Worm (Caenorhabditis elegans): Measurements from ENCODE around the gene T07C4.12.

T07C4.12 gene

DNA sequence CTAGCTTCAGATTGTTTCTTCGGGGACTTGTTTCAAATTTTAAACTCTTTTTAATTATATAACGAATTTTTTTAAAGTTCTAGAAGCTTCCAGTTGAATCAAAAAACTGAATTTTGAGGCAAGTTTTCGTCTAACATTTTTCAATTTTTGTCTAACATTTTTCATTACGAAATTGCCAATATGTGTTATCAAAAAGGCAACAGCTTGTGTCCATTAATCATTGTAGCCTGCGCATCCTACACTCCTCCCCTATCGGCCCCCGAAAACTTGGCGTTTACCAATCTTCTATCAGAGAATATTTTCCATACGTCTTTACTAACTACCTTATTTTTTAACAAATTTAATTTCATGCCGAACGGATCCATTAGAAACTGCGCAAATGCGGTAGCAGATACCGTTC is 32.4 kb downstream of the T07C4.12 start, which contains the start of gene vglu-3:
Gene vglu-3, plus strand, starts transcription at position 301 of the 400 bp plus-strand sequence.
- TF ChIP-seq unc-120 (tag; optimal IDR thresholded peaks at IDR 0.05; ENCODE audit: poor library complexity, severe bottlenecking) (no peak), nhr-2 (tag; optimal IDR thresholded peaks at IDR 0.05) (no peak), ham-2 (GFP tag; optimal IDR thresholded peaks at IDR 0.05) (no peak), nhr-12 (tag; optimal IDR thresholded peaks at IDR 0.05) (no peak), pha-4 (tag; optimal IDR thresholded peaks at IDR 0.05) (no peak), elt-1 (tag; optimal IDR thresholded peaks at IDR 0.05; ENCODE audit: borderline replicate concordance, insufficient read depth) (no peak), ceh-83 (GFP tag; optimal IDR thresholded peaks at IDR 0.05) (no peak), ceh-39 (tag; optimal IDR thresholded peaks at IDR 0.05) (no peak), lin-32 (GFP tag; optimal IDR thresholded peaks at IDR 0.05) (no peak), mab-5 (tag; optimal IDR thresholded peaks at IDR 0.05) (no peak), bed-3 (GFP tag; optimal IDR thresholded peaks at IDR 0.05) (no peak), lin-13 (tag; optimal IDR thresholded peaks at IDR 0.05) (no peak), M03D4.4 (tag; optimal IDR thresholded peaks at IDR 0.05) (no peak), nhr-76 (tag; optimal IDR thresholded peaks at IDR 0.05) (no peak), elt-3 (tag; optimal IDR thresholded peaks at IDR 0.05) (no peak)

DNA sequence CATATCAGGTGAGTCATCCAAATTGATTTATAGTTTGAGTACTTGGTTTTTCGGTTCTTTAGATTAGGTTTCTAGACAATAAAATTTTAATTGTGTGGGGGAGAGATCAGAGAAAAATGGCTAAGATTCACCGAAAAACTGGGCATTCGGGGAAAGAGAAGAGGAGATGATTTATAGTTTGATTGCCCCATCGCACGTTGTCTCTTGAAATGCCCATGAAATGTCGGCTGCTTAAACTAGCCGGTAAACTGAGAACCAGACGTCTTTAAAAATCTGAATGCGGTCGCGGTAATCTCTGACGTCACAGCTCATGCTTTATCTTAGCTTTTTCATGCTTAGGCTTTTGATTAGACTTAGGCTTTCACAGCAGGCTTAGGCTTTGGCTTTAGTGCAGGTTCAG is 35.6 kb downstream of the T07C4.12 start:
- TF ChIP-seq bed-3 (GFP tag; optimal IDR thresholded peaks at IDR 0.05) = no peak
- TF ChIP-seq unc-62 (GFP tag; optimal IDR thresholded peaks at IDR 0.05) = no peak
- no peak for TF ChIP-seq blmp-1 (tag; optimal IDR thresholded peaks at IDR 0.05)
- no peak for TF ChIP-seq lin-32 (GFP tag; optimal IDR thresholded peaks at IDR 0.05)
- TF ChIP-seq unc-120 (tag; optimal IDR thresholded peaks at IDR 0.05; ENCODE audit: poor library complexity, severe bottlenecking) = no peak
- TF ChIP-seq nhr-28 (tag; optimal IDR thresholded peaks at IDR 0.05) = no peak
- no peak for TF ChIP-seq ces-1 (GFP tag; optimal IDR thresholded peaks at IDR 0.05)
- no peak for TF ChIP-seq unc-39 (tag; optimal IDR thresholded peaks at IDR 0.05)
- no peak for TF ChIP-seq cnd-1 (tag; optimal IDR thresholded peaks at IDR 0.05)
- no peak for TF ChIP-seq nhr-2 (tag; optimal IDR thresholded peaks at IDR 0.05)
- TF ChIP-seq lin-13 (tag; optimal IDR thresholded peaks at IDR 0.05) = no peak
- no peak for TF ChIP-seq pha-4 (tag; optimal IDR thresholded peaks at IDR 0.05)
- no peak for TF ChIP-seq snpc-4 (tag; optimal IDR thresholded peaks at IDR 0.05)
- TF ChIP-seq mls-2 (tag; optimal IDR thresholded peaks at IDR 0.05) = no peak
- TF ChIP-seq zip-8 (tag; optimal IDR thresholded peaks at IDR 0.05) = no peak

DNA sequence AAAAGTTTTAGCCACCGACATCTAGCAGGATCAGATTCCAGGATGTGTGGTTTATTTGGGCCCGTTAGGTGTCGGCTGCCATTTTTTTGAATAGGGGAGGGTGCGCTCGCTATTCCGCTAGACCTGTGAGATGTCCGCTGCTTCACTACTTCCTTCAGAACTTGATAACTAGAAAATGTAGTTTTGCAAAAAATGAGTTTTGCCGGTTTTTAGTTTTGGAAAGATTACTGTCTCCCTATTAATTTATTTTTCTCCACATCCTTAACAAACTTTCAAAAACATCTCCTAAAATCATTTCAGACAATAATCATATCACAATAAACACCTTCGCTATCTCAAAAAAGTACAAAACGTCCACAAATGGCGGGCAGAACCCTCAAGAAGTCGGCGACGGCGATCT is 37.6 kb downstream of the T07C4.12 start, which contains the start of gene vglu-2:
Gene vglu-2, plus strand, starts transcription at position 301 of the 400 bp plus-strand sequence.
- no peak for TF ChIP-seq ceh-83 (GFP tag; optimal IDR thresholded peaks at IDR 0.05)
- no peak for TF ChIP-seq hlh-1 (tag; optimal IDR thresholded peaks at IDR 0.05)
- TF ChIP-seq sptf-1 (tag; optimal IDR thresholded peaks at IDR 0.05) = no peak
- TF ChIP-seq zip-8 (tag; optimal IDR thresholded peaks at IDR 0.05) = no peak
- TF ChIP-seq lin-32 (GFP tag; optimal IDR thresholded peaks at IDR 0.05) = no peak
- TF ChIP-seq snpc-4 (tag; optimal IDR thresholded peaks at IDR 0.05) = no peak
- no peak for TF ChIP-seq nhr-237 (tag; optimal IDR thresholded peaks at IDR 0.05)
- TF ChIP-seq ztf-11 (tag; optimal IDR thresholded peaks at IDR 0.05) = no peak
- TF ChIP-seq flh-1 (GFP tag; optimal IDR thresholded peaks at IDR 0.05) = no peak
- TF ChIP-seq mls-2 (tag; optimal IDR thresholded peaks at IDR 0.05) = no peak
- TF ChIP-seq cnd-1 (tag; optimal IDR thresholded peaks at IDR 0.05) = no peak
- TF ChIP-seq mab-5 (tag; optimal IDR thresholded peaks at IDR 0.05) = no peak
- TF ChIP-seq unc-39 (tag; optimal IDR thresholded peaks at IDR 0.05) = no peak
- no peak for TF ChIP-seq blmp-1 (tag; optimal IDR thresholded peaks at IDR 0.05)
- no peak for TF ChIP-seq nhr-12 (tag; optimal IDR thresholded peaks at IDR 0.05)
- TF ChIP-seq tbx-8 (GFP tag; optimal IDR thresholded peaks at IDR 0.05) = no peak
- no peak for TF ChIP-seq ceh-39 (tag; optimal IDR thresholded peaks at IDR 0.05)
- no peak for TF ChIP-seq lin-13 (tag; optimal IDR thresholded peaks at IDR 0.05)
- no peak for TF ChIP-seq elt-1 (tag; optimal IDR thresholded peaks at IDR 0.05; ENCODE audit: borderline replicate concordance, insufficient read depth)

DNA sequence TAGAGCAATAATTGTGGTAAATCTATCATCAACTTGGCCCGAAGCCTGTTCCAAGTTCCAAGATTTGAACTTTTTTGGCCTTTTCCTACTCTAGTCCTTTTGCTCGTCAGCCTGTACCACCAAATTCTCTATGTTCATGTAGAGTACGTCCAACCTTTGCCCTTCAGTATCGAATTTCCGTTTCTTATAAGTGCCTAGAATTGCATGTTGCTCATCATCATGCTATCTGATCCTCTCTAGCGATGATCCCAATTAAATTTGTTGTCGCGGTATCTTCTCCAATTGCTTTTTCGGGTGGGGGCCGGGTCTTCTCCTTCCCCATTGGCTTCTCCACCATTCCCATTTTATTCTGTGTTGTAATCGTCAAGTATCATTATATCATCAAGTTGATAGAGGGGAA is 38.5 kb downstream of the T07C4.12 start:
- TF ChIP-seq elt-3 (tag; optimal IDR thresholded peaks at IDR 0.05) (no peak), bed-3 (GFP tag; optimal IDR thresholded peaks at IDR 0.05) (no peak), snpc-4 (tag; optimal IDR thresholded peaks at IDR 0.05) (no peak), elt-1 (tag; optimal IDR thresholded peaks at IDR 0.05; ENCODE audit: borderline replicate concordance, insufficient read depth) (no peak), unc-39 (tag; optimal IDR thresholded peaks at IDR 0.05) (no peak), sem-2 (GFP tag; optimal IDR thresholded peaks at IDR 0.05) (no peak), cnd-1 (tag; optimal IDR thresholded peaks at IDR 0.05) (no peak), pha-4 (tag; optimal IDR thresholded peaks at IDR 0.05) (no peak), mab-5 (tag; optimal IDR thresholded peaks at IDR 0.05) (no peak), sptf-1 (tag; optimal IDR thresholded peaks at IDR 0.05) (no peak), hlh-1 (tag; optimal IDR thresholded peaks at IDR 0.05) (no peak), blmp-1 (tag; optimal IDR thresholded peaks at IDR 0.05) (no peak), flh-1 (GFP tag; optimal IDR thresholded peaks at IDR 0.05) (no peak), mep-1 (tag; optimal IDR thresholded peaks at IDR 0.05) (no peak)
